Fruit fly (Drosophila melanogaster) whole organism, embryonic: ENCODE results near the gene Gip.

Experiments used
- ATbp ChIP-seq: fragments of 200-800 bp; sonication (Bioruptor generic); optimal IDR thresholded peaks from 2 replicates; lab custom pipeline; 2017; ENCODE audit warnings: missing biosample characterization, mild to moderate bottlenecking, missing genetic modification characterization, missing genetic modification reagents
- Bgb ChIP-seq: fragments of 200-800 bp; sonication (Bioruptor generic); IDR thresholded peaks from 2 replicates; pipeline ENCODE4 v1.3.6; 2022; ENCODE audit warnings: missing biosample characterization, missing genetic modification characterization; ENCODE audit not compliant: partially characterized antibody
- BtbVII ChIP-seq: fragments of 200-800 bp; sonication (Bioruptor generic); optimal IDR thresholded peaks from 3 replicates; lab custom pipeline; 2017; ENCODE audit warnings: missing biosample characterization, mild to moderate bottlenecking, missing genetic modification characterization
- Bteb2 ChIP-seq: fragments of 200-800 bp; sonication (Bioruptor generic); optimal IDR thresholded peaks from 2 replicates; lab custom pipeline; 2016; ENCODE audit warnings: missing biosample characterization, missing genetic modification characterization
- CG10209 ChIP-seq: fragments of 200-800 bp; sonication (Bioruptor generic); optimal IDR thresholded peaks from 3 replicates; lab custom pipeline; 2017; ENCODE audit warnings: missing biosample characterization, mild to moderate bottlenecking, missing genetic modification characterization, missing genetic modification reagents
- CG10543 ChIP-seq: fragments of 200-800 bp; sonication (Bioruptor generic); optimal IDR thresholded peaks from 3 replicates; lab custom pipeline; 2017; ENCODE audit warnings: missing biosample characterization, mild to moderate bottlenecking, missing genetic modification characterization, moderate library complexity
- CG11560 ChIP-seq: fragments of 200-800 bp; sonication (Bioruptor generic); IDR thresholded peaks from 3 replicates; pipeline ENCODE4 v1.3.6; 2022; ENCODE audit warnings: missing biosample characterization, missing genetic modification characterization
- CG11695 ChIP-seq: fragments of 200-800 bp; sonication (Bioruptor generic); IDR thresholded peaks from 3 replicates; pipeline ENCODE4 v1.3.6; 2022; ENCODE audit warnings: missing biosample characterization, missing genetic modification characterization
- CG11696 ChIP-seq: fragments of 200-800 bp; sonication (Bioruptor generic); IDR thresholded peaks from 2 replicates; pipeline ENCODE4 v1.3.6; 2022; ENCODE audit warnings: missing biosample characterization, missing genetic modification characterization
- CG12236 ChIP-seq: fragments of 200-800 bp; sonication (Bioruptor generic); optimal IDR thresholded peaks from 2 replicates; lab custom pipeline; 2016; ENCODE audit warnings: missing biosample characterization, missing genetic modification characterization
- CG12942 ChIP-seq: fragments of 200-800 bp; sonication (Bioruptor generic); optimal IDR thresholded peaks from 3 replicates; lab custom pipeline; 2016; ENCODE audit warnings: missing biosample characterization, missing genetic modification characterization
- CG15269 ChIP-seq: fragments of 200-800 bp; sonication (Bioruptor generic); optimal IDR thresholded peaks from 2 replicates; lab custom pipeline; 2018; ENCODE audit warnings: missing biosample characterization, mild to moderate bottlenecking, missing genetic modification characterization, moderate library complexity
- CG15479 ChIP-seq: fragments of 200-800 bp; sonication (Bioruptor generic); optimal IDR thresholded peaks from 3 replicates; lab custom pipeline; 2019; ENCODE audit warnings: missing biosample characterization, mild to moderate bottlenecking, missing genetic modification characterization, moderate library complexity
- CG15601 ChIP-seq: fragments of 200-800 bp; sonication (Bioruptor generic); optimal IDR thresholded peaks from 3 replicates; lab custom pipeline; 2019; ENCODE audit warnings: missing biosample characterization, mild to moderate bottlenecking, missing genetic modification characterization, moderate library complexity
- CG16815 ChIP-seq: fragments of 200-800 bp; sonication (Bioruptor generic); optimal IDR thresholded peaks from 3 replicates; lab custom pipeline; 2017; ENCODE audit warnings: missing biosample characterization, mild to moderate bottlenecking, missing genetic modification characterization
- CG18619 ChIP-seq: fragments of 200-800 bp; sonication (Bioruptor generic); optimal IDR thresholded peaks from 3 replicates; lab custom pipeline; 2017; ENCODE audit warnings: missing biosample characterization, mild to moderate bottlenecking, missing genetic modification characterization
- CG2678 ChIP-seq: fragments of 200-800 bp; sonication (Bioruptor generic); optimal IDR thresholded peaks from 3 replicates; lab custom pipeline; 2019; ENCODE audit warnings: missing biosample characterization, mild to moderate bottlenecking, missing genetic modification characterization, moderate library complexity
- CG30403 ChIP-seq: fragments of 200-800 bp; sonication (Bioruptor generic); optimal IDR thresholded peaks from 3 replicates; lab custom pipeline; 2016; ENCODE audit warnings: missing biosample characterization, missing genetic modification characterization
- CG32532 ChIP-seq: fragments of 200-800 bp; sonication (Bioruptor generic); IDR thresholded peaks from 2 replicates; pipeline ENCODE4 v1.3.6; 2022; ENCODE audit warnings: missing biosample characterization, missing genetic modification characterization
- CG6683 ChIP-seq: fragments of 200-800 bp; sonication (Bioruptor generic); optimal IDR thresholded peaks from 2 replicates; lab custom pipeline; 2017; ENCODE audit warnings: missing biosample characterization, mild to moderate bottlenecking, missing genetic modification characterization, missing genetic modification reagents
- CG6813 ChIP-seq: fragments of 200-800 bp; sonication (Bioruptor generic); optimal IDR thresholded peaks from 2 replicates; lab custom pipeline; 2017; ENCODE audit warnings: missing biosample characterization, missing genetic modification characterization, mild to moderate bottlenecking, moderate library complexity, missing genetic modification reagents
- CG7745 ChIP-seq: fragments of 200-800 bp; sonication (Bioruptor generic); optimal IDR thresholded peaks from 2 replicates; lab custom pipeline; 2018; ENCODE audit warnings: missing biosample characterization, mild to moderate bottlenecking, missing genetic modification characterization, moderate library complexity
- CTCF ChIP-seq: fragments of 200-800 bp; sonication (Bioruptor generic); optimal IDR thresholded peaks from 2 replicates; lab custom pipeline; 2017; ENCODE audit warnings: missing biosample characterization, mild to moderate bottlenecking, missing genetic modification characterization, moderate library complexity
- Camta ChIP-seq: fragments of 200-800 bp; sonication (Bioruptor generic); optimal IDR thresholded peaks from 2 replicates; lab custom pipeline; 2016; ENCODE audit warnings: missing biosample characterization, missing genetic modification characterization
- D19B ChIP-seq: fragments of 200-800 bp; sonication (Bioruptor generic); optimal IDR thresholded peaks from 2 replicates; lab custom pipeline; 2017; ENCODE audit warnings: missing biosample characterization, mild to moderate bottlenecking, missing genetic modification characterization
- Doc3 ChIP-seq: fragments of 200-800 bp; sonication (Bioruptor generic); IDR thresholded peaks from 3 replicates; pipeline ENCODE4 v1.3.6; 2022; ENCODE audit warnings: missing biosample characterization, missing genetic modification characterization; ENCODE audit not compliant: partially characterized antibody
- H15 ChIP-seq: fragments of 200-800 bp; sonication (Bioruptor generic); IDR thresholded peaks from 3 replicates; pipeline ENCODE4 v1.3.6; 2022; ENCODE audit warnings: missing biosample characterization, missing genetic modification characterization
- HLH4C ChIP-seq: fragments of 200-800 bp; sonication (Bioruptor generic); IDR thresholded peaks from 3 replicates; pipeline ENCODE4 v1.3.6; 2022; ENCODE audit warnings: missing biosample characterization, missing genetic modification characterization; ENCODE audit not compliant: partially characterized antibody
- HLH54F ChIP-seq: fragments of 200-800 bp; sonication (Bioruptor generic); optimal IDR thresholded peaks from 3 replicates; lab custom pipeline; 2016; ENCODE audit warnings: missing biosample characterization, missing genetic modification characterization
- MESR4 ChIP-seq: fragments of 200-800 bp; sonication (Bioruptor generic); optimal IDR thresholded peaks from 2 replicates; lab custom pipeline; 2018; ENCODE audit warnings: missing biosample characterization, mild to moderate bottlenecking, missing genetic modification characterization, moderate library complexity
- Scr ChIP-seq: fragments of 200-800 bp; sonication (Bioruptor generic); IDR thresholded peaks from 2 replicates; pipeline ENCODE4 v1.3.6; 2022; ENCODE audit warnings: missing biosample characterization, missing genetic modification characterization; ENCODE audit not compliant: partially characterized antibody
- Six4 ChIP-seq: fragments of 200-800 bp; sonication (Bioruptor generic); optimal IDR thresholded peaks from 2 replicates; lab custom pipeline; 2016; ENCODE audit warnings: missing biosample characterization, missing genetic modification characterization
- Sry-β ChIP-seq: fragments of 200-800 bp; sonication (Bioruptor generic); optimal IDR thresholded peaks from 2 replicates; lab custom pipeline; 2018; ENCODE audit warnings: missing biosample characterization, mild to moderate bottlenecking, missing genetic modification characterization, moderate library complexity
- ac ChIP-seq: fragments of 200-800 bp; sonication (Bioruptor generic); optimal IDR thresholded peaks from 3 replicates; lab custom pipeline; 2017; ENCODE audit warnings: missing biosample characterization, mild to moderate bottlenecking, missing genetic modification characterization
- amos ChIP-seq: fragments of 200-800 bp; sonication (Bioruptor generic); IDR thresholded peaks from 2 replicates; pipeline ENCODE4 v1.3.6; 2022; ENCODE audit warnings: missing biosample characterization, missing genetic modification characterization; ENCODE audit not compliant: partially characterized antibody
- ash1 ChIP-seq: fragments of 200-800 bp; sonication (Bioruptor generic); optimal IDR thresholded peaks from 2 replicates; lab custom pipeline; 2018; ENCODE audit warnings: missing biosample characterization, mild to moderate bottlenecking, missing genetic modification characterization
- cad ChIP-seq: fragments of >200 bp; optimal IDR thresholded peaks from 2 replicates; lab custom pipeline; 2017; ENCODE audit warnings: missing biosample characterization, missing genetic modification characterization
- dati ChIP-seq: fragments of 200-800 bp; sonication (Bioruptor generic); IDR thresholded peaks from 2 replicates; pipeline ENCODE4 v1.3.6; 2022; ENCODE audit warnings: missing biosample characterization, missing genetic modification characterization
- emc ChIP-seq: fragments of 200-800 bp; sonication (Bioruptor generic); optimal IDR thresholded peaks from 2 replicates; lab custom pipeline; 2016; ENCODE audit warnings: missing biosample characterization, missing genetic modification characterization
- fd96Cb ChIP-seq: fragments of 200-800 bp; sonication (Bioruptor generic); optimal IDR thresholded peaks from 2 replicates; lab custom pipeline; 2018; ENCODE audit warnings: missing biosample characterization, mild to moderate bottlenecking, missing genetic modification characterization, moderate library complexity
- gcm ChIP-seq: fragments of 200-800 bp; sonication (Bioruptor generic); optimal IDR thresholded peaks from 2 replicates; lab custom pipeline; 2019; ENCODE audit warnings: missing biosample characterization, mild to moderate bottlenecking, missing genetic modification characterization, moderate library complexity
- gem ChIP-seq: fragments of 200-800 bp; sonication (Bioruptor generic); optimal IDR thresholded peaks from 2 replicates; lab custom pipeline; 2019; ENCODE audit warnings: missing biosample characterization, mild to moderate bottlenecking, missing genetic modification characterization, moderate library complexity
- hbn ChIP-seq: fragments of 200-800 bp; sonication (Bioruptor generic); IDR thresholded peaks from 2 replicates; pipeline ENCODE4 v1.3.6; 2022; ENCODE audit warnings: missing biosample characterization, missing genetic modification characterization; ENCODE audit not compliant: partially characterized antibody
- insv ChIP-seq, 2 experiments: fragments of 200-800 bp; sonication (Bioruptor generic); optimal IDR thresholded peaks; 3 replicates each; lab custom pipeline; 2016 to 2018; ENCODE audit warnings: missing biosample characterization in 2 of 2, missing genetic modification characterization in 2 of 2
- lola ChIP-seq, 3 experiments: fragments of >200 bp in 2 of 3; fragments of 200-800 bp in 1 of 3; sonication (Bioruptor generic) in 1 of 3; optimal IDR thresholded peaks; 2 replicates each; lab custom pipeline; 2017 to 2019; ENCODE audit warnings: missing biosample characterization in 3 of 3, missing genetic modification characterization in 3 of 3, mild to moderate bottlenecking in 1 of 3, moderate library complexity in 1 of 3
- oc ChIP-seq: fragments of 200-800 bp; sonication (Bioruptor generic); optimal IDR thresholded peaks from 2 replicates; lab custom pipeline; 2018; ENCODE audit warnings: missing biosample characterization, mild to moderate bottlenecking, missing genetic modification characterization, moderate library complexity
- slbo ChIP-seq: fragments of 200-800 bp; sonication (Bioruptor generic); IDR thresholded peaks from 2 replicates; pipeline ENCODE4 v1.3.6; 2022; ENCODE audit warnings: missing biosample characterization, missing genetic modification characterization
- sob ChIP-seq: fragments of 200-800 bp; sonication (Bioruptor generic); IDR thresholded peaks from 2 replicates; pipeline ENCODE4 v1.3.6; 2022; ENCODE audit warnings: missing biosample characterization, missing genetic modification characterization
- stwl ChIP-seq: fragments of 200-800 bp; sonication (Bioruptor generic); optimal IDR thresholded peaks from 3 replicates; lab custom pipeline; 2018; ENCODE audit warnings: missing biosample characterization, mild to moderate bottlenecking, missing genetic modification characterization, moderate library complexity

Gene Gip

dm6 chrX:10326346-10326830 is 3.3 kb downstream of the Gip start, which contains the start of gene CG2909 (continued):
- no peak for TF ChIP-seq lola (GFP tag; optimal IDR thresholded peaks at IDR 0.05; lab: Kevin White, UChicago)
- TF ChIP-seq CG30403, result no peak
- TF ChIP-seq hbn (GFP tag; lab: Robert Waterston, UW), result peak; percentile 32; the same call in 1 of the 2 replicates
- TF ChIP-seq Bteb2 (GFP tag; lab: Kevin White, UChicago), result no peak
- TF ChIP-seq Doc3 (GFP tag; lab: Robert Waterston, UW), result 0 out of 3 replicates have a peak, but pooled peaks have one; percentile 39
- TF ChIP-seq slbo (GFP tag; lab: Robert Waterston, UW), result no peak
- no peak for TF ChIP-seq CG7745 (tag; lab: Kevin White, UChicago)
- peak; percentile 47; the same call in 1 of the 3 replicates for TF ChIP-seq HLH4C (GFP tag; lab: Robert Waterston, UW)
- TF ChIP-seq CG15269, result no peak
- no peak for TF ChIP-seq gcm (GFP tag; lab: Kevin White, UChicago)
- TF ChIP-seq Scr (GFP tag; lab: Robert Waterston, UW), result peak; percentile 42
- no peak for TF ChIP-seq CG10543 (GFP tag; lab: Kevin White, UChicago)
- TF ChIP-seq fd96Cb (tag; lab: Kevin White, UChicago), result no peak
- no peak for TF ChIP-seq CG6683
- TF ChIP-seq Six4 (GFP tag; lab: Kevin White, UChicago), result no peak
- no peak for TF ChIP-seq CG11695
- TF ChIP-seq gem (tag; lab: Kevin White, UChicago), result no peak
- no peak for TF ChIP-seq sob
- TF ChIP-seq ac (GFP tag; lab: Kevin White, UChicago), result no peak
- TF ChIP-seq CG10209 (GFP tag; lab: Kevin White, UChicago), result no peak
- no peak for TF ChIP-seq cad
- no peak for TF ChIP-seq CG6813
- no peak for TF ChIP-seq CG32532
- TF ChIP-seq CG18619, result no peak
- peak; percentile 21 for TF ChIP-seq stwl
- no peak for TF ChIP-seq oc (tag; lab: Kevin White, UChicago)
- TF ChIP-seq MESR4 (GFP tag; lab: Kevin White, UChicago), result peak; percentile 9
- no peak for TF ChIP-seq CG16815 (GFP tag; lab: Kevin White, UChicago)
- peak; percentile 22; the same call in 1 of the 2 replicates for TF ChIP-seq amos (GFP tag; lab: Robert Waterston, UW)
- no peak for TF ChIP-seq CG12942 (GFP tag; lab: Kevin White, UChicago)
- TF ChIP-seq emc (GFP tag; lab: Kevin White, UChicago), result no peak
- no peak for TF ChIP-seq Sry-β (GFP tag; lab: Kevin White, UChicago)
- no peak for TF ChIP-seq ATbp (GFP tag; lab: Kevin White, UChicago)
- no peak for TF ChIP-seq D19B (GFP tag; lab: Kevin White, UChicago)
- peak; percentile 93 for TF ChIP-seq CG11560

DNA sequence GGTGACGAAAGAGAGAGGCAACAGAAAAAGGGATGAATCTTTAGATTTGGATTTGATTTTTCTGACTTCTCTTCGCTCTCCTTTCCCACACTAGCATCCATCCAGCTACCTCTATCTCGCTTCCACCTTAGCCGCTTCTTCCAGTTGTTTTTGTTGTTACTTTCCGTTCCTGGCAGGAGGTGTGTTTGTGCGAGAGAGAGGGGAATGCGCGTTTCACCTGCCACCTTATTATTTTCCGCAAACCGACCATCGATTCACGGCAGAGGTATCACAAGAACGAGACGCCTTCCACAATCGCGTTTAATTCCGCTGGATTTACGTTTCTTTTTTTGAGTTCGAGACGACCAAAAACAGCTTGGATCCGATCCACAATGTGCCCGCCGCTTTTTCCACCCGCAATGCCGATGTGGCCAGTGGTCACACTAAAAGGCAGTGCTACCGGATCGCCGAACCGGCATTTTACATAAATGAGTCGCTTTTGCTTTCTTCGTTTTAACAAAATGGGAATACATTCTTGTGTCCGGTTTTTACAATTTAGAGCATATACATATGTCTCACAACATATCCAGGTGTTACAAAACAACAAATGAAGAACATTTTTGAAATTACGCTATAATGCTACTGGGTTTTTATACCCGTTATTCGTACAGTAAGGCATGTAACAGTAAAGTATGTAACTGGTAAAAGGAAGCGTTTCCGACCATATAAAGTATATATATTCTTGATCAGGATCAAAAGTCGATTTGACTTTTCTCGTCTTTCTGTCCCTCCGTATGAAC is 3.9 kb downstream of the Gip start, which contains the start of gene alpha-Man-Ia:
Gene alpha-Man-Ia, minus strand, starts transcription at position 392 of the 779 bp plus-strand sequence.
- TF ChIP-seq dati (GFP tag; lab: Robert Waterston, UW), result no peak
- peak; percentile 27 for TF ChIP-seq HLH54F (GFP tag; lab: Kevin White, UChicago)
- no peak for TF ChIP-seq CG15601 (tag; lab: Kevin White, UChicago)
- peak; percentile 8 for TF ChIP-seq CG2678
- TF ChIP-seq Camta (GFP tag; lab: Kevin White, UChicago), result peak; percentile 14
- TF ChIP-seq H15 (GFP tag; lab: Robert Waterston, UW), result no peak
- TF ChIP-seq CG15479, result no peak
- TF ChIP-seq CG12236 (GFP tag; lab: Kevin White, UChicago), result no peak
- no peak for TF ChIP-seq BtbVII (GFP tag; lab: Kevin White, UChicago)
- TF ChIP-seq insv (GFP tag; optimal IDR thresholded peaks at IDR 0.05; lab: Kevin White, UChicago), result peak in 1 of 2 experiments; percentile 8
- TF ChIP-seq CG11696 (GFP tag; lab: Robert Waterston, UW), result no peak
- TF ChIP-seq ash1 (GFP tag; lab: Kevin White, UChicago), result no peak
- TF ChIP-seq Bgb (GFP tag; lab: Robert Waterston, UW), result peak; percentile 52
- peak; percentile 41 for TF ChIP-seq CTCF (GFP tag; lab: Kevin White, UChicago)
- TF ChIP-seq gem (tag; lab: Kevin White, UChicago), result peak; percentile 18
